Worm (Caenorhabditis elegans) whole organism, L2 larva: ENCODE data around the gene C54D10.9.

ENCODE experiments used
- C34F6.9 ChIP-seq: fragments of 150-350 bp; optimal IDR thresholded peaks from 2 replicates; lab custom pipeline; 2014; ENCODE audit warnings: missing biosample characterization, missing genetic modification characterization
- F13H6.1 ChIP-seq: sonication (generic microtip); optimal IDR thresholded peaks from 2 replicates; lab custom pipeline; 2016; ENCODE audit warnings: missing genetic modification characterization, missing compliant biosample characterization
- R02D3.7 ChIP-seq: fragments of 150-350 bp; optimal IDR thresholded peaks from 2 replicates; lab custom pipeline; 2014; ENCODE audit warnings: missing biosample characterization, missing genetic modification characterization
- Y55F3AM.14 ChIP-seq: fragments of 200-800 bp; sonication (Bioruptor generic); optimal IDR thresholded peaks from 2 replicates; lab custom pipeline; 2018; ENCODE audit warnings: mild to moderate bottlenecking, missing genetic modification characterization, missing compliant biosample characterization
- ZK546.5 ChIP-seq: sonication (generic microtip); optimal IDR thresholded peaks from 2 replicates; lab custom pipeline; 2017; ENCODE audit warnings: missing biosample characterization, missing genetic modification characterization
- alr-1 ChIP-seq: fragments of 150-350 bp; optimal IDR thresholded peaks from 2 replicates; lab custom pipeline; 2014; ENCODE audit warnings: missing biosample characterization, missing genetic modification characterization
- aly-2 ChIP-seq: fragments of 150-350 bp; optimal IDR thresholded peaks from 2 replicates; lab custom pipeline; 2014; ENCODE audit warnings: missing biosample characterization, missing genetic modification characterization
- ama-1 ChIP-seq: fragments of 150-350 bp; optimal IDR thresholded peaks from 2 replicates; lab custom pipeline; 2018; ENCODE audit warnings: inconsistent platforms
- blmp-1 ChIP-seq: sonication (generic microtip); optimal IDR thresholded peaks from 2 replicates; lab custom pipeline; 2017; ENCODE audit warnings: missing genetic modification characterization, mild to moderate bottlenecking, missing compliant biosample characterization, antibody characterized with exemption, moderate library complexity; ENCODE audit not compliant: insufficient read depth
- ceh-16 ChIP-seq: fragments of 150-350 bp; optimal IDR thresholded peaks from 2 replicates; lab custom pipeline; 2014; ENCODE audit warnings: missing biosample characterization, missing genetic modification characterization
- ceh-82 ChIP-seq: fragments of 150-350 bp; optimal IDR thresholded peaks from 2 replicates; lab custom pipeline; 2014; ENCODE audit warnings: missing biosample characterization, missing genetic modification characterization
- crh-2 ChIP-seq: sonication (generic microtip); optimal IDR thresholded peaks from 2 replicates; lab custom pipeline; 2017; ENCODE audit warnings: missing biosample characterization, missing genetic modification characterization
- dmd-4 ChIP-seq: sonication (generic microtip); optimal IDR thresholded peaks from 2 replicates; lab custom pipeline; 2017; ENCODE audit warnings: missing biosample characterization, missing genetic modification characterization
- egl-27 ChIP-seq: sonication (generic microtip); optimal IDR thresholded peaks from 3 replicates; lab custom pipeline; 2017; ENCODE audit warnings: missing biosample characterization, missing genetic modification reagents, missing genetic modification characterization
- elt-1 ChIP-seq: fragments of 150-350 bp; optimal IDR thresholded peaks from 2 replicates; lab custom pipeline; 2014; ENCODE audit warnings: missing biosample characterization, missing genetic modification characterization
- elt-3 ChIP-seq: sonication (generic microtip); optimal IDR thresholded peaks from 2 replicates; lab custom pipeline; 2017; ENCODE audit warnings: missing biosample characterization, missing genetic modification characterization
- fos-1 ChIP-seq: fragments of 150-350 bp; optimal IDR thresholded peaks from 2 replicates; lab custom pipeline; 2014; ENCODE audit warnings: missing biosample characterization, missing genetic modification characterization
- gmeb-1 ChIP-seq: fragments of 150-350 bp; optimal IDR thresholded peaks from 2 replicates; lab custom pipeline; 2014; ENCODE audit warnings: missing biosample characterization, missing genetic modification characterization
- lin-11 ChIP-seq: fragments of 150-350 bp; sonication (generic microtip); optimal IDR thresholded peaks from 2 replicates; lab custom pipeline; 2014; ENCODE audit warnings: missing biosample characterization, missing genetic modification characterization, inconsistent platforms, mixed read lengths
- lin-13 ChIP-seq: fragments of 150-350 bp; optimal IDR thresholded peaks from 2 replicates; lab custom pipeline; 2014; ENCODE audit warnings: missing biosample characterization, missing genetic modification reagents, missing genetic modification characterization
- lin-39 ChIP-seq: fragments of 150-350 bp; optimal IDR thresholded peaks from 2 replicates; lab custom pipeline; 2014; ENCODE audit warnings: missing biosample characterization, missing genetic modification reagents, missing genetic modification characterization
- lsy-2 ChIP-seq, 2 experiments: fragments of 150-350 bp in 1 of 2; sonication (generic microtip) in 1 of 2; optimal IDR thresholded peaks; 2 replicates each; lab custom pipeline; 2014 to 2017; ENCODE audit warnings: missing biosample characterization in 2 of 2, missing genetic modification characterization in 2 of 2
- mab-5 ChIP-seq: fragments of 150-350 bp; optimal IDR thresholded peaks from 2 replicates; lab custom pipeline; 2014; ENCODE audit warnings: missing biosample characterization, missing genetic modification characterization
- mbf-1 ChIP-seq: sonication (generic microtip); optimal IDR thresholded peaks from 2 replicates; lab custom pipeline; 2017; ENCODE audit warnings: missing biosample characterization, missing genetic modification characterization
- mdl-1 ChIP-seq, 2 experiments: fragments of 150-350 bp in 1 of 2; sonication (generic microtip) in 1 of 2; optimal IDR thresholded peaks; 2 replicates each; lab custom pipeline; 2017; ENCODE audit warnings: missing biosample characterization in 2 of 2, missing genetic modification characterization in 2 of 2
- nhr-10 ChIP-seq: sonication (generic microtip); optimal IDR thresholded peaks from 2 replicates; lab custom pipeline; 2017; ENCODE audit warnings: missing biosample characterization, missing genetic modification characterization
- nhr-11 ChIP-seq: fragments of 150-350 bp; optimal IDR thresholded peaks from 2 replicates; lab custom pipeline; 2014; ENCODE audit warnings: missing biosample characterization, missing genetic modification characterization
- nhr-12 ChIP-seq: fragments of 150-350 bp; optimal IDR thresholded peaks from 2 replicates; lab custom pipeline; 2014; ENCODE audit warnings: missing biosample characterization, missing genetic modification characterization
- nhr-129 ChIP-seq: fragments of 150-350 bp; optimal IDR thresholded peaks from 2 replicates; lab custom pipeline; 2014; ENCODE audit warnings: missing biosample characterization, missing genetic modification characterization
- nhr-21 ChIP-seq: fragments of 150-350 bp; optimal IDR thresholded peaks from 2 replicates; lab custom pipeline; 2014; ENCODE audit warnings: missing biosample characterization, missing genetic modification characterization
- nhr-23 ChIP-seq: fragments of 150-350 bp; optimal IDR thresholded peaks from 2 replicates; lab custom pipeline; 2014; ENCODE audit warnings: missing biosample characterization, missing genetic modification reagents, missing genetic modification characterization
- nhr-237 ChIP-seq: fragments of 150-350 bp; optimal IDR thresholded peaks from 2 replicates; lab custom pipeline; 2014; ENCODE audit warnings: missing biosample characterization, missing genetic modification characterization
- nhr-25 ChIP-seq: fragments of 150-350 bp; sonication (generic microtip); optimal IDR thresholded peaks from 3 replicates; lab custom pipeline; 2014; ENCODE audit warnings: missing biosample characterization, missing genetic modification characterization
- nhr-6 ChIP-seq: fragments of 150-350 bp; optimal IDR thresholded peaks from 2 replicates; lab custom pipeline; 2014; ENCODE audit warnings: missing biosample characterization, missing genetic modification characterization
- nhr-77 ChIP-seq: fragments of 150-350 bp; optimal IDR thresholded peaks from 2 replicates; lab custom pipeline; 2014; ENCODE audit warnings: missing biosample characterization, missing genetic modification characterization
- peb-1 ChIP-seq: fragments of 150-350 bp; optimal IDR thresholded peaks from 2 replicates; lab custom pipeline; 2014; ENCODE audit warnings: missing biosample characterization, missing genetic modification characterization
- sem-4 ChIP-seq: fragments of 150-350 bp; optimal IDR thresholded peaks from 2 replicates; lab custom pipeline; 2014; ENCODE audit warnings: missing biosample characterization, missing genetic modification reagents, missing genetic modification characterization
- skn-1 ChIP-seq: sonication (generic microtip); optimal IDR thresholded peaks from 2 replicates; lab custom pipeline; 2017; ENCODE audit warnings: missing biosample characterization, missing genetic modification characterization
- sma-3 ChIP-seq: sonication (generic microtip); optimal IDR thresholded peaks from 2 replicates; lab custom pipeline; 2016; ENCODE audit warnings: missing genetic modification reagents, missing genetic modification characterization, missing compliant biosample characterization
- sma-9 ChIP-seq, 2 experiments: fragments of 150-350 bp in 1 of 2; sonication (generic microtip) in 1 of 2; optimal IDR thresholded peaks; 2 replicates each; lab custom pipeline; 2014 to 2016; ENCODE audit warnings: missing genetic modification characterization in 2 of 2, mild to moderate bottlenecking in 1 of 2, missing biosample characterization in 1 of 2, missing compliant biosample characterization in 1 of 2, missing genetic modification reagents in 1 of 2, moderate library complexity in 1 of 2
- snpc-4 ChIP-seq: fragments of 150-350 bp; optimal IDR thresholded peaks from 2 replicates; lab custom pipeline; 2014; ENCODE audit warnings: missing biosample characterization, missing genetic modification characterization
- unc-39 ChIP-seq: fragments of 150-350 bp; optimal IDR thresholded peaks from 2 replicates; lab custom pipeline; 2014; ENCODE audit warnings: missing biosample characterization, missing genetic modification characterization
- unc-55 ChIP-seq: fragments of 150-350 bp; sonication (generic microtip); optimal IDR thresholded peaks from 3 replicates; lab custom pipeline; 2014; ENCODE audit warnings: missing biosample characterization, missing genetic modification reagents, missing genetic modification characterization
- unc-62 ChIP-seq: fragments of 150-350 bp; optimal IDR thresholded peaks from 2 replicates; lab custom pipeline; 2014; ENCODE audit warnings: missing biosample characterization, missing genetic modification reagents, missing genetic modification characterization
- zag-1 ChIP-seq: fragments of 150-350 bp; optimal IDR thresholded peaks from 2 replicates; lab custom pipeline; 2014; ENCODE audit warnings: missing biosample characterization, missing genetic modification characterization
- ztf-1 ChIP-seq: fragments of 200-800 bp; sonication (Bioruptor generic); conservative IDR thresholded peaks from 2 replicates; pipeline ENCODE4 v1.3.6; 2022; ENCODE audit warnings: missing genetic modification characterization, missing compliant biosample characterization
- ztf-11 ChIP-seq: sonication (generic microtip); optimal IDR thresholded peaks from 2 replicates; lab custom pipeline; 2017; ENCODE audit warnings: missing biosample characterization, missing genetic modification characterization
- ztf-4 ChIP-seq: fragments of 150-350 bp; optimal IDR thresholded peaks from 2 replicates; lab custom pipeline; 2014; ENCODE audit warnings: missing biosample characterization, missing genetic modification characterization

C54D10.9 gene

ce11 chrV:12494522-12494921, 47.6 kb downstream of the C54D10.9 start, which contains the start of gene mrps-11:
mrps-11 (minus strand) TSS chrV:12494622.
- no peak for TF ChIP-seq peb-1
- no peak for TF ChIP-seq aly-2
- TF ChIP-seq ztf-4 (tag; lab: Kevin White, UChicago), result no peak
- no peak for TF ChIP-seq elt-3 (tag; lab: Kevin White, UChicago)
- TF ChIP-seq unc-39 (tag; lab: Kevin White, UChicago), result no peak
- no peak for TF ChIP-seq ceh-16 (tag; lab: Kevin White, UChicago)
- no peak for TF ChIP-seq nhr-12 (tag; lab: Kevin White, UChicago)
- TF ChIP-seq F13H6.1 (tag; lab: Kevin White, UChicago), result no peak
- TF ChIP-seq egl-27 (tag; lab: Kevin White, UChicago), result no peak
- no peak for TF ChIP-seq nhr-129
- TF ChIP-seq skn-1 (tag; lab: Kevin White, UChicago), result no peak
- no peak for TF ChIP-seq ceh-82 (tag; lab: Kevin White, UChicago)
- no peak for TF ChIP-seq snpc-4 (tag; lab: Kevin White, UChicago)
- TF ChIP-seq nhr-10 (tag; lab: Kevin White, UChicago), result no peak
- no peak for TF ChIP-seq nhr-21 (tag; lab: Kevin White, UChicago)

DNA sequence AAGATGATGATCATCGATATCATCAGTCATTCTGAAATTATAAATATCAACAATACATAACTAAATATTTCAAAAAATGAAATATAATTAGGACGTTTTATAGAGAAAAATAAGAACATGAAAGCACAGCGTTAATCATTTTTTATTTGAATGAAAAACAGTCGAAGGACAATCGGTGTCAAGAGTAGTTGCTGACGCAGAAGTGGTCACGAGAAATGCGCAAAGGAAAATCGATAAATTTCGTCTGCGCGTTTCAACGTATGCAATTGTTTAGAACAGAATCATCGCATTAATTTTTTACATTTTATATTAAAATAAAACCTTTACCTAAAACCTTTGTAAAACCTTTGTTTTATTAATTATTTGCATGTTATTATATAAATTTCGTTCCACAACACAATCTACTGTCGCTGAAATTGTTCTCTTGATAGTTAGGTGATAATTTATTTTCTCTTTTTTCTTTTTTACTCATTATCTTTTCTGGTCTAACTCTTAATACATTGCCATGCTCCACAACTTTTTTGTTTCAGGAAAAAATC, 50.8 kb downstream of the C54D10.9 start, which contains the start of the genes W04D2.4 and rbm-25:
Gene W04D2.4 (minus strand): TSS at position 31 of the 539 bp plus-strand sequence.
Gene rbm-25 (plus strand): TSS at position 489 of the 539 bp plus-strand sequence.
- TF ChIP-seq ztf-1 (no peak), nhr-11 (no peak), unc-62 (GFP tag; lab: Kevin White, UChicago) (no peak), nhr-129 (peak; percentile 58), gmeb-1 (tag; lab: Kevin White, UChicago) (peak; percentile 87), snpc-4 (tag; lab: Kevin White, UChicago) (peak; percentile 88), nhr-12 (tag; lab: Kevin White, UChicago) (no peak), ama-1 (peak; percentile 29), F13H6.1 (tag; lab: Kevin White, UChicago) (peak; percentile 71), nhr-21 (tag; lab: Kevin White, UChicago) (peak; percentile 76), lin-39 (tag; lab: Kevin White, UChicago) (no peak), mdl-1 (tag; optimal IDR thresholded peaks at IDR 0.05; lab: Kevin White, UChicago) (no peak), peb-1 (no peak), nhr-25 (tag; lab: Kevin White, UChicago) (peak; percentile 60), nhr-23 (no peak), elt-1 (no peak), mab-5 (tag; lab: Kevin White, UChicago) (peak; percentile 87), fos-1 (tag; lab: Kevin White, UChicago) (peak; percentile 37), mbf-1 (tag; lab: Kevin White, UChicago) (no peak), unc-39 (tag; lab: Kevin White, UChicago) (no peak), nhr-237 (tag; lab: Kevin White, UChicago) (no peak), skn-1 (tag; lab: Kevin White, UChicago) (no peak), sma-9 (GFP tag; optimal IDR thresholded peaks at IDR 0.05; lab: Kevin White, UChicago) (peak; percentile 87), sma-9 (tag; optimal IDR thresholded peaks at IDR 0.05; lab: Kevin White, UChicago) (no peak), ZK546.5 (tag; lab: Kevin White, UChicago) (no peak), sma-3 (peak; percentile 60), lsy-2 (tag; optimal IDR thresholded peaks at IDR 0.05; lab: Kevin White, UChicago) (peak; percentile 87 to 92), ceh-82 (tag; lab: Kevin White, UChicago) (no peak), unc-55 (peak; percentile 90), sem-4 (tag; lab: Kevin White, UChicago) (peak; percentile 67), blmp-1 (no peak), nhr-77 (tag; lab: Kevin White, UChicago) (no peak), alr-1 (no peak), ztf-11 (tag; lab: Kevin White, UChicago) (no peak), elt-3 (tag; lab: Kevin White, UChicago) (no peak), nhr-10 (tag; lab: Kevin White, UChicago) (no peak), aly-2 (peak; percentile 14), lin-13 (GFP tag; lab: Kevin White, UChicago) (peak; percentile 57), R02D3.7 (peak; percentile 28), ceh-16 (tag; lab: Kevin White, UChicago) (no peak), lin-11 (tag; lab: Kevin White, UChicago) (no peak), egl-27 (tag; lab: Kevin White, UChicago) (peak; percentile 66), dmd-4 (peak; percentile 36), zag-1 (tag; lab: Kevin White, UChicago) (no peak), C34F6.9 (tag; lab: Kevin White, UChicago) (peak; percentile 96), nhr-6 (tag; lab: Kevin White, UChicago) (no peak), ztf-4 (tag; lab: Kevin White, UChicago) (peak; percentile 35), crh-2 (tag; lab: Kevin White, UChicago) (peak; percentile 87), Y55F3AM.14 (no peak)
